Worm (Caenorhabditis elegans) whole organism, L2 larva: ENCODE results near the gene Y37H2A.7.

Experiments
- ZK546.5 ChIP-seq: sonication (generic microtip); optimal IDR thresholded peaks from 2 replicates; lab custom pipeline; 2017; ENCODE audit warnings: missing biosample characterization, missing genetic modification characterization
- alr-1 ChIP-seq: fragments of 150-350 bp; optimal IDR thresholded peaks from 2 replicates; lab custom pipeline; 2014; ENCODE audit warnings: missing biosample characterization, missing genetic modification characterization
- aly-2 ChIP-seq: fragments of 150-350 bp; optimal IDR thresholded peaks from 2 replicates; lab custom pipeline; 2014; ENCODE audit warnings: missing biosample characterization, missing genetic modification characterization
- ama-1 ChIP-seq: fragments of 150-350 bp; optimal IDR thresholded peaks from 2 replicates; lab custom pipeline; 2018; ENCODE audit warnings: inconsistent platforms
- blmp-1 ChIP-seq: sonication (generic microtip); optimal IDR thresholded peaks from 2 replicates; lab custom pipeline; 2017; ENCODE audit warnings: missing genetic modification characterization, mild to moderate bottlenecking, missing compliant biosample characterization, antibody characterized with exemption, moderate library complexity; ENCODE audit not compliant: insufficient read depth
- ceh-16 ChIP-seq: fragments of 150-350 bp; optimal IDR thresholded peaks from 2 replicates; lab custom pipeline; 2014; ENCODE audit warnings: missing biosample characterization, missing genetic modification characterization
- ceh-82 ChIP-seq: fragments of 150-350 bp; optimal IDR thresholded peaks from 2 replicates; lab custom pipeline; 2014; ENCODE audit warnings: missing biosample characterization, missing genetic modification characterization
- crh-2 ChIP-seq: sonication (generic microtip); optimal IDR thresholded peaks from 2 replicates; lab custom pipeline; 2017; ENCODE audit warnings: missing biosample characterization, missing genetic modification characterization
- egl-27 ChIP-seq: sonication (generic microtip); optimal IDR thresholded peaks from 3 replicates; lab custom pipeline; 2017; ENCODE audit warnings: missing biosample characterization, missing genetic modification reagents, missing genetic modification characterization
- elt-1 ChIP-seq: fragments of 150-350 bp; optimal IDR thresholded peaks from 2 replicates; lab custom pipeline; 2014; ENCODE audit warnings: missing biosample characterization, missing genetic modification characterization
- elt-3 ChIP-seq: sonication (generic microtip); optimal IDR thresholded peaks from 2 replicates; lab custom pipeline; 2017; ENCODE audit warnings: missing biosample characterization, missing genetic modification characterization
- fos-1 ChIP-seq: fragments of 150-350 bp; optimal IDR thresholded peaks from 2 replicates; lab custom pipeline; 2014; ENCODE audit warnings: missing biosample characterization, missing genetic modification characterization
- gmeb-1 ChIP-seq: fragments of 150-350 bp; optimal IDR thresholded peaks from 2 replicates; lab custom pipeline; 2014; ENCODE audit warnings: missing biosample characterization, missing genetic modification characterization
- lin-11 ChIP-seq: fragments of 150-350 bp; sonication (generic microtip); optimal IDR thresholded peaks from 2 replicates; lab custom pipeline; 2014; ENCODE audit warnings: missing biosample characterization, missing genetic modification characterization, inconsistent platforms, mixed read lengths
- lin-13 ChIP-seq: fragments of 150-350 bp; optimal IDR thresholded peaks from 2 replicates; lab custom pipeline; 2014; ENCODE audit warnings: missing biosample characterization, missing genetic modification reagents, missing genetic modification characterization
- mbf-1 ChIP-seq: sonication (generic microtip); optimal IDR thresholded peaks from 2 replicates; lab custom pipeline; 2017; ENCODE audit warnings: missing biosample characterization, missing genetic modification characterization
- mdl-1 ChIP-seq, 2 experiments: fragments of 150-350 bp in 1 of 2; sonication (generic microtip) in 1 of 2; optimal IDR thresholded peaks; 2 replicates each; lab custom pipeline; 2017; ENCODE audit warnings: missing biosample characterization in 2 of 2, missing genetic modification characterization in 2 of 2
- nhr-10 ChIP-seq: sonication (generic microtip); optimal IDR thresholded peaks from 2 replicates; lab custom pipeline; 2017; ENCODE audit warnings: missing biosample characterization, missing genetic modification characterization
- nhr-11 ChIP-seq: fragments of 150-350 bp; optimal IDR thresholded peaks from 2 replicates; lab custom pipeline; 2014; ENCODE audit warnings: missing biosample characterization, missing genetic modification characterization
- nhr-129 ChIP-seq: fragments of 150-350 bp; optimal IDR thresholded peaks from 2 replicates; lab custom pipeline; 2014; ENCODE audit warnings: missing biosample characterization, missing genetic modification characterization
- nhr-21 ChIP-seq: fragments of 150-350 bp; optimal IDR thresholded peaks from 2 replicates; lab custom pipeline; 2014; ENCODE audit warnings: missing biosample characterization, missing genetic modification characterization
- nhr-237 ChIP-seq: fragments of 150-350 bp; optimal IDR thresholded peaks from 2 replicates; lab custom pipeline; 2014; ENCODE audit warnings: missing biosample characterization, missing genetic modification characterization
- nhr-25 ChIP-seq: fragments of 150-350 bp; sonication (generic microtip); optimal IDR thresholded peaks from 3 replicates; lab custom pipeline; 2014; ENCODE audit warnings: missing biosample characterization, missing genetic modification characterization
- nhr-77 ChIP-seq: fragments of 150-350 bp; optimal IDR thresholded peaks from 2 replicates; lab custom pipeline; 2014; ENCODE audit warnings: missing biosample characterization, missing genetic modification characterization
- sem-4 ChIP-seq: fragments of 150-350 bp; optimal IDR thresholded peaks from 2 replicates; lab custom pipeline; 2014; ENCODE audit warnings: missing biosample characterization, missing genetic modification reagents, missing genetic modification characterization
- sma-9 ChIP-seq, 2 experiments: fragments of 150-350 bp in 1 of 2; sonication (generic microtip) in 1 of 2; optimal IDR thresholded peaks; 2 replicates each; lab custom pipeline; 2014 to 2016; ENCODE audit warnings: missing genetic modification characterization in 2 of 2, mild to moderate bottlenecking in 1 of 2, missing biosample characterization in 1 of 2, missing compliant biosample characterization in 1 of 2, missing genetic modification reagents in 1 of 2, moderate library complexity in 1 of 2
- snpc-4 ChIP-seq: fragments of 150-350 bp; optimal IDR thresholded peaks from 2 replicates; lab custom pipeline; 2014; ENCODE audit warnings: missing biosample characterization, missing genetic modification characterization
- unc-39 ChIP-seq: fragments of 150-350 bp; optimal IDR thresholded peaks from 2 replicates; lab custom pipeline; 2014; ENCODE audit warnings: missing biosample characterization, missing genetic modification characterization
- unc-55 ChIP-seq: fragments of 150-350 bp; sonication (generic microtip); optimal IDR thresholded peaks from 3 replicates; lab custom pipeline; 2014; ENCODE audit warnings: missing biosample characterization, missing genetic modification reagents, missing genetic modification characterization
- unc-62 ChIP-seq: fragments of 150-350 bp; optimal IDR thresholded peaks from 2 replicates; lab custom pipeline; 2014; ENCODE audit warnings: missing biosample characterization, missing genetic modification reagents, missing genetic modification characterization
- zag-1 ChIP-seq: fragments of 150-350 bp; optimal IDR thresholded peaks from 2 replicates; lab custom pipeline; 2014; ENCODE audit warnings: missing biosample characterization, missing genetic modification characterization
- ztf-4 ChIP-seq: fragments of 150-350 bp; optimal IDR thresholded peaks from 2 replicates; lab custom pipeline; 2014; ENCODE audit warnings: missing biosample characterization, missing genetic modification characterization

Y37H2A.7 gene

DNA sequence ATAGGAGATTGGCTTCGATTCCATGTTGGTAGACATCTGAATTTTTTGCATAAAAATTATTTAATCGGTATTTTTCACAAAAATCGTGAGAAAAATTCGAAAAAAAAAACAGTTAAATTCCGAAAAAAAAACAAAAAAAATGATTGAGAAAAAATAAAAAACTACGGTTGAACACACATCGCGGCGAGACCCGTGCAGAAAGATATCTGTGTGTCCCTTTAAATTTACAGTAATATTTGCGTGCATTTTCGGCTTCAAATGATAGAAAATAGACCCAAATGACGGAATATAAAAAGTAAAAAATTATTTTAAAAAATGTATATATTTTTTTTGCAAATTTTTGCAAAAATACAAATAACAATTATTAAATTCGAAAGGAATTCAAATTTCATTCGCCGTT, 3.4 kb upstream of the Y37H2A.7 start:
- TF ChIP-seq nhr-129 (tag; lab: Kevin White, UChicago) = no peak
- no peak for TF ChIP-seq nhr-237 (tag; lab: Kevin White, UChicago)
- TF ChIP-seq crh-2 (tag; lab: Kevin White, UChicago) = no peak
- no peak for TF ChIP-seq lin-13 (GFP tag; lab: Kevin White, UChicago)

ce11 chrV:18133177-18133576, 1.1 kb downstream of the Y37H2A.7 start, which contains the start of gene Y37H2A.18:
Gene Y37H2A.18 (minus strand): TSS chrV:18133277.
- TF ChIP-seq blmp-1 = no peak
- no peak for TF ChIP-seq fos-1 (tag; lab: Kevin White, UChicago)
- TF ChIP-seq zag-1 (tag; lab: Kevin White, UChicago) = no peak
- no peak for TF ChIP-seq lin-11 (tag; lab: Kevin White, UChicago)
- no peak for TF ChIP-seq aly-2 (tag; lab: Kevin White, UChicago)
- TF ChIP-seq mdl-1 (tag; optimal IDR thresholded peaks at IDR 0.05; lab: Kevin White, UChicago) = no peak
- no peak for TF ChIP-seq elt-1 (tag; lab: Kevin White, UChicago)
- no peak for TF ChIP-seq unc-55 (GFP tag; lab: Kevin White, UChicago)
- TF ChIP-seq nhr-77 (tag; lab: Kevin White, UChicago) = no peak
- TF ChIP-seq sem-4 (tag; lab: Kevin White, UChicago) = no peak
- TF ChIP-seq mbf-1 (tag; lab: Kevin White, UChicago) = no peak
- TF ChIP-seq nhr-10 = no peak
- no peak for TF ChIP-seq elt-3 (tag; lab: Kevin White, UChicago)

DNA sequence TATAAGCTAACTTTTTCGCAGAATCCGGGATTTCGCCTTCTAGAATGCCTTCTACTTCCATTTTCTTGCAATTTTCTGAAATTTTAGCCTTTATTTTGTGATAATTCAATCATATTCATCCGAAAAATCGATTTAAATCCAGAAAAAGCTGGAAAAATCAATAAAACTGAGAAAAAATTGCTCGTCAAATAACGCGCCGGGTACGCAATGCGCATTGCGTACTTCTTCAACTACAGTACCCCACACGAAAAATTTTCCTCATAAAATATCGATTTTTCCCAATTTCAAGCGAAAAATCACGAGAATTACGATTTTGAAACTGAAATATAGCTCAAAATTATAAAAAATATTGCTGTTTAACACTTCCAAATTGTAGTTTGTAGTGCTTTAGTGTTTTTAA, 3.2 kb downstream of the Y37H2A.7 start, which contains the start of gene Y37H2A.12:
Gene Y37H2A.12 (minus strand): TSS at position 81 of the 400 bp plus-strand sequence.
- TF ChIP-seq gmeb-1 = no peak
- TF ChIP-seq blmp-1 = no peak
- no peak for TF ChIP-seq sem-4 (tag; lab: Kevin White, UChicago)

DNA sequence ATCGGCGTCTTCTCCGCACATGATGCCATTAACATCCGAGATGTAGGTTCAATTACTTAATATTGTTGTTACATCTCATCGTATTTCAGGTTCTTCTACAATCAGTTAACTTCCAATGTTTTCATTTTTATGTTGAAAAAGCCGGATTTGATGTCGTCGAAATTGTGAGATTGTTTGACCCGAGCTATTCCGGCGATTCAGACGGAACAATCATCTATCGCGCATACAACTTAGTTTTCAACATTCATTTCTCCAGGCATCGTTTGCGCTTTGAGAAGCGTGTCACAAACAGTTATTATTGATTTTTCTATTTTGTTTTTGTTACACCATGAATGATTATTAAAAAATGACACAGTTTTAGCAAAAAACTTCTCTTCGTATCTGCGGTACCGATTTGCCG, 5.7 kb downstream of the Y37H2A.7 start:
- TF ChIP-seq ceh-16 (tag; lab: Kevin White, UChicago) = no peak
- TF ChIP-seq fos-1 (tag; lab: Kevin White, UChicago) = no peak
- no peak for TF ChIP-seq ceh-82 (tag; lab: Kevin White, UChicago)
- TF ChIP-seq mdl-1 (tag; optimal IDR thresholded peaks at IDR 0.05; lab: Kevin White, UChicago) = no peak
- no peak for TF ChIP-seq aly-2 (tag; lab: Kevin White, UChicago)
- TF ChIP-seq egl-27 (tag; lab: Kevin White, UChicago) = no peak
- TF ChIP-seq nhr-11 = no peak
- TF ChIP-seq alr-1 (tag; lab: Kevin White, UChicago) = no peak
- TF ChIP-seq nhr-129 (tag; lab: Kevin White, UChicago) = no peak
- TF ChIP-seq ZK546.5 (tag; lab: Kevin White, UChicago) = no peak
- TF ChIP-seq snpc-4 (tag; lab: Kevin White, UChicago) = no peak
- TF ChIP-seq mbf-1 (tag; lab: Kevin White, UChicago) = no peak
- no peak for TF ChIP-seq ama-1 (lab: Kevin White, UChicago)
- no peak for TF ChIP-seq nhr-21 (tag; lab: Kevin White, UChicago)
- TF ChIP-seq sma-9 (GFP tag; optimal IDR thresholded peaks at IDR 0.05; lab: Kevin White, UChicago) = no peak
- TF ChIP-seq sma-9 (tag; optimal IDR thresholded peaks at IDR 0.05; lab: Kevin White, UChicago) = no peak
- TF ChIP-seq unc-62 (GFP tag; lab: Kevin White, UChicago) = no peak
- no peak for TF ChIP-seq ztf-4
- no peak for TF ChIP-seq unc-39 (tag; lab: Kevin White, UChicago)
- TF ChIP-seq elt-3 (tag; lab: Kevin White, UChicago) = no peak

- no peak for TF ChIP-seq nhr-129 (tag; lab: Kevin White, UChicago)
- no peak for TF ChIP-seq ztf-4
- TF ChIP-seq nhr-10 = no peak
Observed at ce11 chrV:18127192-18127591, 7.1 kb downstream of the Y37H2A.7 start, which contains the start of gene fbxa-211. Gene fbxa-211 (plus strand): TSS chrV:18127519.

- no peak for TF ChIP-seq nhr-25 (tag; lab: Kevin White, UChicago)
Observed at ce11 chrV:18125075-18125474, 9.2 kb downstream of the Y37H2A.7 start, which contains the start of gene fbxa-210. Gene fbxa-210 (plus strand): TSS chrV:18125375.
